Worm (Caenorhabditis elegans) whole organism, L4/young adult: ENCODE measurements around the gene srh-244.

Source experiments
- dao-5 ChIP-seq: sonication (generic microtip); optimal IDR thresholded peaks from 2 replicates; lab custom pipeline; 2016; ENCODE audit warnings: missing genotype, missing genetic modification characterization, moderate library complexity, missing compliant biosample characterization
- him-1 ChIP-seq: sonication (generic microtip); optimal IDR thresholded peaks from 2 replicates; lab custom pipeline; 2016; ENCODE audit warnings: missing genotype, missing genetic modification reagents, missing genetic modification characterization, missing compliant biosample characterization

DNA sequence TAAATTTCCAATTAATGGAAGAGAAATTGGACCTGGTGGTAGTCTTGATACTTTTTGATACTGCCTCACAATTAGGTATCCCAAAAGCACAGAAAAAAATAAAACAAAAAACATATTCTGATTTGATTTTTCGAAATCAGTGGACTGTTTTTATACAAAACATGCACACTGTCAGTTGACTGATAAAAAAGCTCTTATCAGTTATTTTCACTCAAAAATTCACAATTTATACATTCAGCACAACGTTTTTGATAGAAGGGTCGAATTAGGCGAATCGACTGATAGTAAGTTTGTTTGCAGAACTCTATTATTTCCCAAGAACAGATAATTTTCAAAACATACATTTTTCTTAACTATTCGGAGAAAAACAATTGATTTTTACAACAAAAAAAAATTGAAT is 20.4 kb downstream of the srh-244 start, which contains the start of gene cyp-35A2:
- no peak for TF ChIP-seq him-1 (tag; lab: Kevin White, UChicago)
- no peak for TF ChIP-seq dao-5 (tag; lab: Kevin White, UChicago)
